Fruit fly (Drosophila melanogaster) whole organism: ENCODE results near the gene CG43673.
A peak's percentile ranks its signal among the peaks of the same experiment; 100 is the strongest.

ENCODE experiments used
- CG8478 ChIP-seq: fragments of >200 bp; optimal IDR thresholded peaks from 2 replicates; lab custom pipeline; 2018; ENCODE audit warnings: inconsistent platforms
- Dll ChIP-seq: fragments of >200 bp; optimal IDR thresholded peaks from 2 replicates; lab custom pipeline; 2017
- EcR ChIP-seq, 2 experiments: fragments of >200 bp; optimal IDR thresholded peaks; 2 replicates each; lab custom pipeline; 2017; ENCODE audit warnings: missing biosample characterization in 2 of 2, missing genetic modification characterization in 2 of 2, missing genetic modification reagents in 2 of 2
- pan ChIP-seq: fragments of >200 bp; optimal IDR thresholded peaks from 2 replicates; lab custom pipeline; 2017
- psq ChIP-seq: fragments of >200 bp; optimal IDR thresholded peaks from 2 replicates; lab custom pipeline; 2017
- usp ChIP-seq: fragments of >200 bp; optimal IDR thresholded peaks from 2 replicates; lab custom pipeline; 2017; ENCODE audit warnings: missing biosample characterization, missing genetic modification characterization, mixed read lengths

The CG43673 gene

dm6 chrX:15809255-15809654 lies 30.3 kb downstream of the CG43673 start, which contains the start of gene CG8509:
Gene CG8509 (plus strand): TSS chrX:15809555.
- TF ChIP-seq usp (GFP tag; lab: Kevin White, UChicago): no peak
- no peak for TF ChIP-seq CG8478 (lab: Kevin White, UChicago)
- no peak for TF ChIP-seq EcR (GFP tag; optimal IDR thresholded peaks at IDR 0.05; lab: Kevin White, UChicago)
- TF ChIP-seq pan (lab: Kevin White, UChicago): no peak
- TF ChIP-seq Dll (lab: Kevin White, UChicago): no peak
- TF ChIP-seq psq (lab: Kevin White, UChicago): no peak

- TF ChIP-seq CG8478 (lab: Kevin White, UChicago) (peak; percentile 42), pan (lab: Kevin White, UChicago) (no peak)
These were observed 33.0 kb downstream of the CG43673 start for dm6 chrX:15811666-15812614.

dm6 chrX:15812615-15812995 lies 33.7 kb downstream of the CG43673 start:
- no peak for TF ChIP-seq psq (lab: Kevin White, UChicago)
- no peak for TF ChIP-seq Dll (lab: Kevin White, UChicago)
- TF ChIP-seq EcR (GFP tag; optimal IDR thresholded peaks at IDR 0.05; lab: Kevin White, UChicago): no peak
- no peak for TF ChIP-seq CG8478 (lab: Kevin White, UChicago)
- TF ChIP-seq pan (lab: Kevin White, UChicago): no peak
- no peak for TF ChIP-seq usp (GFP tag; lab: Kevin White, UChicago)

dm6 chrX:15813224-15813623 lies 34.3 kb downstream of the CG43673 start:
- no peak for TF ChIP-seq EcR (GFP tag; optimal IDR thresholded peaks at IDR 0.05; lab: Kevin White, UChicago)
- TF ChIP-seq pan (lab: Kevin White, UChicago): no peak
- TF ChIP-seq Dll (lab: Kevin White, UChicago): no peak
- TF ChIP-seq usp (GFP tag; lab: Kevin White, UChicago): no peak
- no peak for TF ChIP-seq psq (lab: Kevin White, UChicago)
- no peak for TF ChIP-seq CG8478 (lab: Kevin White, UChicago)

- no peak for TF ChIP-seq usp (GFP tag; lab: Kevin White, UChicago)
- TF ChIP-seq psq (lab: Kevin White, UChicago): no peak
- TF ChIP-seq pan (lab: Kevin White, UChicago): no peak
- TF ChIP-seq Dll (lab: Kevin White, UChicago): no peak
- no peak for TF ChIP-seq CG8478 (lab: Kevin White, UChicago)
- no peak for TF ChIP-seq EcR (GFP tag; optimal IDR thresholded peaks at IDR 0.05; lab: Kevin White, UChicago)
These were observed 35.5 kb downstream of the CG43673 start for dm6 chrX:15814485-15814884.

- TF ChIP-seq psq (lab: Kevin White, UChicago) (no peak), Dll (lab: Kevin White, UChicago) (no peak), EcR (GFP tag; optimal IDR thresholded peaks at IDR 0.05; lab: Kevin White, UChicago) (no peak), CG8478 (lab: Kevin White, UChicago) (no peak), pan (lab: Kevin White, UChicago) (no peak), usp (GFP tag; lab: Kevin White, UChicago) (no peak)
These were observed 37.2 kb downstream of the CG43673 start for dm6 chrX:15816127-15816526.

dm6 chrX:15816905-15817304 lies 38.0 kb downstream of the CG43673 start:
- TF ChIP-seq psq (lab: Kevin White, UChicago): no peak
- TF ChIP-seq usp (GFP tag; lab: Kevin White, UChicago): no peak
- TF ChIP-seq CG8478 (lab: Kevin White, UChicago): no peak
- TF ChIP-seq pan (lab: Kevin White, UChicago): no peak
- no peak for TF ChIP-seq Dll (lab: Kevin White, UChicago)
- no peak for TF ChIP-seq EcR (GFP tag; optimal IDR thresholded peaks at IDR 0.05; lab: Kevin White, UChicago)

- TF ChIP-seq pan (lab: Kevin White, UChicago): no peak
- TF ChIP-seq EcR (GFP tag; optimal IDR thresholded peaks at IDR 0.05; lab: Kevin White, UChicago): no peak
- TF ChIP-seq CG8478 (lab: Kevin White, UChicago): no peak
- TF ChIP-seq psq (lab: Kevin White, UChicago): no peak
- no peak for TF ChIP-seq usp (GFP tag; lab: Kevin White, UChicago)
- no peak for TF ChIP-seq Dll (lab: Kevin White, UChicago)
These were observed 38.9 kb downstream of the CG43673 start for dm6 chrX:15817823-15818222.

dm6 chrX:15818608-15819184 lies 39.8 kb downstream of the CG43673 start:
- no peak for TF ChIP-seq usp (GFP tag; lab: Kevin White, UChicago)
- TF ChIP-seq pan (lab: Kevin White, UChicago): peak; percentile 67

dm6 chrX:15822363-15822762 lies 43.4 kb downstream of the CG43673 start:
- no peak for TF ChIP-seq EcR (GFP tag; optimal IDR thresholded peaks at IDR 0.05; lab: Kevin White, UChicago)
- no peak for TF ChIP-seq usp (GFP tag; lab: Kevin White, UChicago)
- TF ChIP-seq pan (lab: Kevin White, UChicago): no peak
- TF ChIP-seq Dll (lab: Kevin White, UChicago): no peak
